Fruit fly (Drosophila melanogaster): ENCODE data around the gene FASN1.

Gene FASN1

DNA sequence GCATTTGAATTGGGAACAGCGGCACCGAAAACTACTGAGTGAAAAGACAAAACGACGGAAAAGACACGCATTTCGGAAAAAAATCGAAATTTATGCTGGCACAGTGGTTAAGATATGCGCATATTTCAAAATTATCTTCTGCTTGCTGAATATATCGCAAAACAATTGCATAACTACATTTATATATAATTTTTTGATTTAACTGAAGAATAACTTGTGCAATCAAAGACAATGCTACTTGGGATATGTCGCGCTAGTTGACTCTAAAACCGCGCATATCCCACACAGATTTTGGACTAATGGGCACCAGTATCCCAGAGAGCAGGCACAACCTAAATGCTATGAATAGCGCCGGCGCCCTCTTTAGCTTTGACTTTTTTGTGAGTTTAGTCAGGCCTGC is 44.4 kb downstream of the FASN1 start (continued):
- TF ChIP-seq CG11504 (tag; optimal IDR thresholded peaks at IDR 0.05) (peak; percentile 58), fd102C (GFP tag; optimal IDR thresholded peaks at IDR 0.05) (no peak), HmgD (GFP tag; optimal IDR thresholded peaks at IDR 0.05) (no peak), CG11723 (GFP tag; optimal IDR thresholded peaks at IDR 0.05) (no peak), E2f2 (GFP tag; IDR thresholded peaks at IDR 0.05) (no peak), salm (tag; optimal IDR thresholded peaks at IDR 0.05) (no peak), CG10959 (GFP tag; IDR thresholded peaks at IDR 0.05) (no peak), CG17385 (GFP tag; optimal IDR thresholded peaks at IDR 0.05) (peak; percentile 24), disco-r (GFP tag; optimal IDR thresholded peaks at IDR 0.05) (no peak), CG1024 (GFP tag; IDR thresholded peaks at IDR 0.05) (no peak; the same call in 1 of the 2 replicates), NK7.1 (GFP tag; optimal IDR thresholded peaks at IDR 0.05) (no peak), Poxn (GFP tag; IDR thresholded peaks at IDR 0.05) (no peak), CG11560 (tag; IDR thresholded peaks at IDR 0.05) (no peak), Antp (GFP tag; optimal IDR thresholded peaks at IDR 0.05) (peak; percentile 12), CG17359 (tag; optimal IDR thresholded peaks at IDR 0.05) (peak; percentile 61), CG11247 (GFP tag; IDR thresholded peaks at IDR 0.05) (no peak), CG4424 (GFP tag; optimal IDR thresholded peaks at IDR 0.05) (peak; percentile 30), HLH3B (GFP tag; IDR thresholded peaks at IDR 0.05) (peak; percentile 66), CG10267 (tag; optimal IDR thresholded peaks at IDR 0.05) (no peak), CG4854 (GFP tag; optimal IDR thresholded peaks at IDR 0.05) (no peak), ftz-f1 (GFP tag; optimal IDR thresholded peaks at IDR 0.05) (no peak), CG11085 (GFP tag; IDR thresholded peaks at IDR 0.05) (no peak), hth (optimal IDR thresholded peaks at IDR 0.05) (no peak), crp (GFP tag; optimal IDR thresholded peaks at IDR 0.05) (no peak), eyg (GFP tag; optimal IDR thresholded peaks at IDR 0.05) (no peak), onecut (GFP tag; IDR thresholded peaks at IDR 0.05) (peak; percentile 28; the same call in 1 of the 2 replicates), CG12071 (GFP tag; optimal IDR thresholded peaks at IDR 0.05) (peak; percentile 1), CG10147 (GFP tag; optimal IDR thresholded peaks at IDR 0.05) (no peak), CG6654 (GFP tag; optimal IDR thresholded peaks at IDR 0.05) (no peak), CG12155 (GFP tag; optimal IDR thresholded peaks at IDR 0.05) (no peak), CG2199 (GFP tag; IDR thresholded peaks at IDR 0.05) (no peak), CG4730 (GFP tag; IDR thresholded peaks at IDR 0.05) (0 out of 2 replicates have a peak, but pooled peaks have one; percentile 26), jing (GFP tag; optimal IDR thresholded peaks at IDR 0.05) (no peak), Elba2 (GFP tag; optimal IDR thresholded peaks at IDR 0.05) (no peak), CG7271 (tag; optimal IDR thresholded peaks at IDR 0.05) (no peak), CG6689 (GFP tag; IDR thresholded peaks at IDR 0.05) (peak; percentile 51), CG3281 (GFP tag; optimal IDR thresholded peaks at IDR 0.05) (no peak), CG7556 (GFP tag; optimal IDR thresholded peaks at IDR 0.05) (peak; percentile 40), CG42726 (GFP tag; IDR thresholded peaks at IDR 0.05; ENCODE audit: partially characterized antibody) (no peak), ERR (GFP tag; optimal IDR thresholded peaks at IDR 0.05) (no peak), bigmax (GFP tag; optimal IDR thresholded peaks at IDR 0.05) (no peak), da (GFP tag; optimal IDR thresholded peaks at IDR 0.05) (no peak), CG7839 (tag; optimal IDR thresholded peaks at IDR 0.05) (peak; percentile 44), CG14050 (GFP tag; IDR thresholded peaks at IDR 0.05) (peak; percentile 66; the same call in 2 of the 3 replicates), az2 (GFP tag; optimal IDR thresholded peaks at IDR 0.05) (peak; percentile 40), pho (GFP tag; optimal IDR thresholded peaks at IDR 0.05) (no peak), CG34376 (GFP tag; optimal IDR thresholded peaks at IDR 0.05) (no peak), CG3847 (GFP tag; IDR thresholded peaks at IDR 0.05) (0 out of 2 replicates have a peak, but pooled peaks have one; percentile 17), CG9876 (GFP tag; optimal IDR thresholded peaks at IDR 0.05) (no peak), CG16779 (GFP tag; IDR thresholded peaks at IDR 0.05) (no peak), nerfin-2 (GFP tag; IDR thresholded peaks at IDR 0.05; ENCODE audit: partially characterized antibody) (no peak), abd-A (tag; optimal IDR thresholded peaks at IDR 0.05) (no peak)
